Worm (Caenorhabditis elegans): Measurements from ENCODE around the gene T02H6.7.

T02H6.7 gene

DNA sequence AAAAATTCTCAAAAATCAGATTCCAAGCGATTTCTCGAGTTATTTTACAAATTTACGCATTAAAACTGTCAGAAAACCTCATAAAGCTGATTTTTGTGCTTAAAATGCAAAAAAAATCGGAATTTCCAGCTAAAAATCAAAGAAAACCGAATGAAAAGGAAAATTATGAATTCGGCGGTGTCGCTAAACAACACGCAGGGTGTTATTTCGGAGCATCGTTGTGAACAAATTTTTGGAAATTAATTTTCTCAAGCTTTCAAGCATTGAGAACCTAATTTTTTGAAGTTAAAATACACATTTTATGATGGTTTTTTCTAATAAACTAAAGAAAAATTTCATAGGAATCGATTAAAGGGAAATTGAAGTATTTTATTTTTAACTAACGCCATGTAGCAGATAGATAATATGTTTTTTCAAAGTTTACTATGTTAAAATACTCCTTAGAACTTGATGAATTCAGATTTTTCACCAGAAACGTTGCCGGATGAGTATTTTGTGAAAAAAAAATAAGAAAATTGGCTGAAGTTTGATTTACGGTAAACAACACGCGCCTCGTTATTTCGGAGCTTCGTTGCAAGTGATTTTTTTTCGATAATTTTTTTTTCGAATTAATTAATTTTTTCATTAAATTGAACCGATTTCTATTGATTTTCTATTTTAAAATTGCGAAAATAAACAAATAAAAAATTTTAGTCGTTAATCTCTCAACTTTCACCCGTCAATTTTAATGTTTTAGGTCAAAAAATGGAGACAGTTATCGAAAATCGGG lies 19.1 kb downstream of the T02H6.7 start, which contains the start of gene thoc-1:
Gene thoc-1 (plus strand): TSS at position 737 of the 769 bp plus-strand sequence.
- TF ChIP-seq hnd-1 (tag; optimal IDR thresholded peaks at IDR 0.05): no peak
- TF ChIP-seq hmbx-1 (tag; optimal IDR thresholded peaks at IDR 0.05): no peak
- no peak for TF ChIP-seq tbx-37 (GFP tag; conservative IDR thresholded peaks at IDR 0.05)
- no peak for TF ChIP-seq tra-4 (tag; optimal IDR thresholded peaks at IDR 0.05)
- TF ChIP-seq ama-1 (optimal IDR thresholded peaks at IDR 0.05): no peak
- TF ChIP-seq ets-7 (tag; optimal IDR thresholded peaks at IDR 0.05): no peak
- TF ChIP-seq sea-1 (GFP tag; conservative IDR thresholded peaks at IDR 0.05): no peak
- TF ChIP-seq pes-1 (GFP tag; IDR thresholded peaks at IDR 0.05): no peak
- no peak for TF ChIP-seq F13C5.2 (tag; optimal IDR thresholded peaks at IDR 0.05)
- no peak for TF ChIP-seq ceh-13 (GFP tag; optimal IDR thresholded peaks at IDR 0.05)
- TF ChIP-seq tbx-11 (GFP tag; IDR thresholded peaks at IDR 0.05): no peak
- TF ChIP-seq hmg-4 (GFP tag; optimal IDR thresholded peaks at IDR 0.05): no peak
- no peak for TF ChIP-seq ceh-36 (tag; optimal IDR thresholded peaks at IDR 0.05)
- no peak for TF ChIP-seq scrt-1 (GFP tag; IDR thresholded peaks at IDR 0.05)
- TF ChIP-seq B0310.2 (tag; optimal IDR thresholded peaks at IDR 0.05): no peak

DNA sequence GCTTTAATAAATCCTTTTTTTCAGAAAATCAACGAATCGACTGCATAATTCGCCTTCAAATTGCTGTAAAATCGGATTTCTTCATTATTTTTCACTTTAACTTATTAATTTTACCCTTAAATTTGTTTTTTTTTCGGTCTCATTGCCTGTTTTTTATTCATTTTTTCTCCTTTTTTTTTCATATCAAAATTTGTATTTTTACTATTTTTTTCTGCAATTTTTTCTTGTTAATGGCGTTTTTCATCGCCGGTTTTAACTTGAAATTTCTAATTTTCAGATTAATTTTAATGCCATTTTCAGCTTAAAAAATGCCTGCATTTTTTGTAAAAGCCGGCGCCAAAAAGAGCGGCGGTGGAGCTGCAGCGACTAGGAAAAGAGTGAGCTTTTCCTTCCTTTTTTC lies 26.7 kb downstream of the T02H6.7 start, which contains the start of gene T02H6.1:
Gene T02H6.1 (plus strand): TSS at position 301 of the 400 bp plus-strand sequence.
- TF ChIP-seq ets-7 (tag; optimal IDR thresholded peaks at IDR 0.05) (no peak), ama-1 (optimal IDR thresholded peaks at IDR 0.05) (no peak), scrt-1 (GFP tag; IDR thresholded peaks at IDR 0.05) (no peak), tra-4 (tag; optimal IDR thresholded peaks at IDR 0.05) (no peak), tbx-37 (GFP tag; conservative IDR thresholded peaks at IDR 0.05) (no peak), hmg-4 (GFP tag; optimal IDR thresholded peaks at IDR 0.05) (no peak), pes-1 (GFP tag; IDR thresholded peaks at IDR 0.05) (no peak), tbx-11 (GFP tag; IDR thresholded peaks at IDR 0.05) (no peak), F13C5.2 (tag; optimal IDR thresholded peaks at IDR 0.05) (no peak), ceh-13 (GFP tag; optimal IDR thresholded peaks at IDR 0.05) (no peak), hmbx-1 (tag; optimal IDR thresholded peaks at IDR 0.05) (no peak), sea-1 (GFP tag; conservative IDR thresholded peaks at IDR 0.05) (no peak), B0310.2 (tag; optimal IDR thresholded peaks at IDR 0.05) (no peak), aly-1 (tag; optimal IDR thresholded peaks at IDR 0.05) (no peak), flt-1 (GFP tag; IDR thresholded peaks at IDR 0.05) (no peak), ceh-36 (tag; optimal IDR thresholded peaks at IDR 0.05) (no peak), hnd-1 (tag; optimal IDR thresholded peaks at IDR 0.05) (no peak)

DNA sequence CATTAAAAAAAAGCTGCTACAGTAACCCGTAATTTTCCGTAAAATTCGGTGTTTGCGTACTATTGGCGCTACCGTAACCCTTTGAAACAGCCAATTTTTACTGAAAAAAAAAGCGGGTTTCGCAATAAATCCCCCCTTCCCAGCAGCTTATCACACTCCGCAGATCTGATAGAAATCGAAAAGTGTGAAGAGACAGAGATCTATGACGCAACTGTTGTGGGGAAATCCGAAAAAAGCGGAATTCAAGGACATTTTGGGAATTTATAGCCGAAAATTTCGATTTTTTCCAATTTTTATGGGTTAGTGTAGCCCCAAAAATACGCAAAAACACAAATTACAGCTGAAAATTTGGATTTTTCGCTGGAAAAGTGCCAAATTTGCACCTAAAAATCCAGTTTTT lies 39.5 kb downstream of the T02H6.7 start:
- no peak for TF ChIP-seq tbx-11 (GFP tag; IDR thresholded peaks at IDR 0.05)
- no peak for TF ChIP-seq ets-7 (tag; optimal IDR thresholded peaks at IDR 0.05)
- no peak for TF ChIP-seq tra-4 (tag; optimal IDR thresholded peaks at IDR 0.05)
- no peak for TF ChIP-seq B0310.2 (tag; optimal IDR thresholded peaks at IDR 0.05)
- no peak for TF ChIP-seq ama-1 (optimal IDR thresholded peaks at IDR 0.05)
- no peak for TF ChIP-seq hnd-1 (tag; optimal IDR thresholded peaks at IDR 0.05)
- no peak for TF ChIP-seq ceh-13 (GFP tag; optimal IDR thresholded peaks at IDR 0.05)
- no peak for TF ChIP-seq hmg-4 (GFP tag; optimal IDR thresholded peaks at IDR 0.05)
- no peak for TF ChIP-seq tbx-37 (GFP tag; conservative IDR thresholded peaks at IDR 0.05)
- TF ChIP-seq aly-1 (tag; optimal IDR thresholded peaks at IDR 0.05): no peak
- no peak for TF ChIP-seq F13C5.2 (tag; optimal IDR thresholded peaks at IDR 0.05)

DNA sequence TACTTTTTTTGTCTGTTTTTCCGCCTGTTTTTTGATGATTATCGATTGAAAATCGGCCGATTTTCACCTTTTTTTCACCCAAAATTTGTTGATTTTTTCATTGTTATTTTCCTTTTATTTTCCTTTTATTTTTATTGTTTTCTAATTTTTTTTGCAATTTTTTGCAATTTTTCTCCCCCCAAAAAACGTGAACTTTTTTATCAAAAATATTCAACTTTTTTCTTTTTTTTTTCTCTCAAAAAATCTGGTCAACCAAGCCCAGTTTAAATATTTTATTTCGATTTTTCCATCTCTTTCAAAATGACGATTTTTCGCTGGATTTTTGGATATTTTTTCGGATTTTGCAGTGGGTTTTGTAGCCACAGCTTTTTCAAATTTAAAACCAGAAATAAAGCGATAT lies 41.1 kb downstream of the T02H6.7 start, which contains the start of gene rfip-2:
Gene rfip-2 (plus strand): TSS at position 301 of the 400 bp plus-strand sequence.
- TF ChIP-seq tbx-11 (GFP tag; IDR thresholded peaks at IDR 0.05): no peak
- no peak for TF ChIP-seq B0310.2 (tag; optimal IDR thresholded peaks at IDR 0.05)
- TF ChIP-seq ama-1 (optimal IDR thresholded peaks at IDR 0.05): no peak
- no peak for TF ChIP-seq tbx-37 (GFP tag; conservative IDR thresholded peaks at IDR 0.05)
- TF ChIP-seq hmbx-1 (tag; optimal IDR thresholded peaks at IDR 0.05): no peak
- no peak for TF ChIP-seq F13C5.2 (tag; optimal IDR thresholded peaks at IDR 0.05)
- TF ChIP-seq scrt-1 (GFP tag; IDR thresholded peaks at IDR 0.05): no peak
- no peak for TF ChIP-seq flt-1 (GFP tag; IDR thresholded peaks at IDR 0.05)
- no peak for TF ChIP-seq aly-1 (tag; optimal IDR thresholded peaks at IDR 0.05)
- TF ChIP-seq sea-1 (GFP tag; conservative IDR thresholded peaks at IDR 0.05): no peak
- no peak for TF ChIP-seq pes-1 (GFP tag; IDR thresholded peaks at IDR 0.05)
- TF ChIP-seq ets-7 (tag; optimal IDR thresholded peaks at IDR 0.05): no peak
- no peak for TF ChIP-seq ceh-13 (GFP tag; optimal IDR thresholded peaks at IDR 0.05)
- no peak for TF ChIP-seq tra-4 (tag; optimal IDR thresholded peaks at IDR 0.05)
- TF ChIP-seq ceh-36 (tag; optimal IDR thresholded peaks at IDR 0.05): no peak
- no peak for TF ChIP-seq hnd-1 (tag; optimal IDR thresholded peaks at IDR 0.05)
- no peak for TF ChIP-seq hmg-4 (GFP tag; optimal IDR thresholded peaks at IDR 0.05)

DNA sequence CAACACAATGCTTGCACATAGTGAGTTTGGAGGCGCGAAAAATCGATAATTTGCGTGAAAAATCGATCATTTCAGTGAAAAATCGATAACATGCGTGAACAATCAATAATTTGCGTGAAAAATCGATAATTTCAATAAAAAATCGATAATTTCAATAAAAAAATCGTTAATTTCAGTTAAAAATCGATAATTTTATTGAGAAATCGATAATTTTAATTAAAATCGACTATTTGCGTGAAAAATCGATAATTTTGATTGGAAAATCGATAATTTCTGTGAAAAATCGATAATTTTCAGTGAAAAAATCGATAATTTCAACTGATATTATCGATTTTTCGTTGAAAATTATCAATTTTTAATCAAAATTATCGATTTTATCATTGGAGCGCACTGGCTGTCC lies 41.6 kb downstream of the T02H6.7 start:
- TF ChIP-seq hnd-1 (tag; optimal IDR thresholded peaks at IDR 0.05) (no peak), ceh-36 (tag; optimal IDR thresholded peaks at IDR 0.05) (no peak), pes-1 (GFP tag; IDR thresholded peaks at IDR 0.05) (no peak), F13C5.2 (tag; optimal IDR thresholded peaks at IDR 0.05) (no peak), sea-1 (GFP tag; conservative IDR thresholded peaks at IDR 0.05) (no peak), tra-4 (tag; optimal IDR thresholded peaks at IDR 0.05) (no peak), ets-7 (tag; optimal IDR thresholded peaks at IDR 0.05) (no peak), ceh-13 (GFP tag; optimal IDR thresholded peaks at IDR 0.05) (no peak), hmbx-1 (tag; optimal IDR thresholded peaks at IDR 0.05) (no peak), scrt-1 (GFP tag; IDR thresholded peaks at IDR 0.05) (no peak)

DNA sequence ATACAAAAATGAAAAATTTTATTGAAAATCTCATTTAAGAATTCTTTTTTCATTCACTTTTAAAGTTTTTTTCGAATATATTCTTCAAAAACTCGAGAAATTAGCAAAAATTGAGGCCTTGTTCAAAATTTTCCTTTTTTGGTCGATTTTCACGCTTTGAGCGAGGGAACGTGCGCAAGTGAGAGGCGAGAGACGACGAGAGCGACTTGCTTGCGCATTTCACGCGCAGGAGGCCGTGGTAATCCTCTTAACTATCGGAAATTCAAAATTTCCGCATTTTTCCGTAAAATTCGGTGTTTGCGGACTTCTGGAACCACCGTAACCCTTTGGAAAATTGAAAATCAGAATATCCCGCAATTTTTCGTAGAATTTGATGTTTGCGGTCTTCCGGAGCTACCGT lies 47.5 kb downstream of the T02H6.7 start:
- TF ChIP-seq sea-1 (GFP tag; conservative IDR thresholded peaks at IDR 0.05) (no peak), aly-1 (tag; optimal IDR thresholded peaks at IDR 0.05) (no peak), pes-1 (GFP tag; IDR thresholded peaks at IDR 0.05) (no peak), scrt-1 (GFP tag; IDR thresholded peaks at IDR 0.05) (no peak), tbx-11 (GFP tag; IDR thresholded peaks at IDR 0.05) (no peak), hnd-1 (tag; optimal IDR thresholded peaks at IDR 0.05) (no peak), hmg-4 (GFP tag; optimal IDR thresholded peaks at IDR 0.05) (no peak), hmbx-1 (tag; optimal IDR thresholded peaks at IDR 0.05) (no peak), ama-1 (optimal IDR thresholded peaks at IDR 0.05) (no peak), ets-7 (tag; optimal IDR thresholded peaks at IDR 0.05) (no peak), tbx-37 (GFP tag; conservative IDR thresholded peaks at IDR 0.05) (no peak), tra-4 (tag; optimal IDR thresholded peaks at IDR 0.05) (no peak), ceh-36 (tag; optimal IDR thresholded peaks at IDR 0.05) (no peak)

All from whole organism, early embryonic.